Worm (Caenorhabditis elegans): Measurements from ENCODE around the gene hyls-1.

hyls-1 gene

DNA sequence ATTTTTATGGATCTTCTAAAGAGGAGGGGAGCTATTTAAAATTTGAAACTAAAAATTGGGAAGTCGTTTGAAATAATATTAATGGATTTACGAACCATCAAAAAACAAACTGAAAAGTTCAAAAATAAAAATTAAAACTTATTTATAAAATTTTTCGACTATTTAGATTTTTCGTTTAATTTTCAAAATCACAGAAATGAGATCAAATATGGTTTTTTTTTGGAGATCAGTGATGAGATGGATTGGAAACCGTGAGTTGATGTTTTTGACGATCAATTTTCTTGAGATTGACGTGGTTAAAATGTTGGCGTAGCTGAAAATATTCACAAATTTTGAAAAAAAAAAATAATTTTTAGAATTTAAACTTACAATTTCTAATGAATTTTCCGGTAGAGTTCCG, 18.2 kb upstream of the hyls-1 start, which contains the start of gene C13F10.5:
Gene C13F10.5, minus strand, starts transcription at position 101 of the 400 bp plus-strand sequence.
- TF ChIP-seq ceh-28 (tag; optimal IDR thresholded peaks at IDR 0.05) (no peak), aha-1 (tag) (peak; percentile 42)

DNA sequence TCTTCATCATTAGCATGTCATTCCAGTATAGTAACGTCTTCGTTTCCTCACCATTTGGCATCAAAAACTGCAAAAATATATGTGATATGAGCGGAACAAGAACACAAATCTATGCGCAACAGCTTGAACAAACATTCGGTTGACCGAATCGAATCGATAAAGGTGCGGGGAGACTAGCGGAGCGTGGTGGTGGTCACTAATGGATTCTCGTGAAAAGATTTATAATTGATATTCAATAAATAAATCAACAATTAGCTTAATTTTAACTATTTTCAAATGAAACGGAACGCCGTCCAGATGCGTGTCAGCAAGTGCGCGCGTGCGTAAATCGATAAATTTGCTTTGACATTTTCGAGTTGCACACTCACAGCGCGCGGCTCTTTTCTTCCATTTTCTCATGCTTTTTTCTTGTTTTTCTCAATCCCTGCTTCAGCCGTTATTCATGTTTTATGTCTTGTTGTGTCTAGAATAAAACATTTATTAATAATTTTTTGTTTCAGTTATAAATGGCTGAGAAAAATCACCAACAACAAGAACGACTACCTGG, 16.1 kb upstream of the hyls-1 start, which contains the start of the genes C13F10.8, C13F10.6 and kxd-1:
Gene C13F10.8, minus strand, starts transcription at position 51 of the 547 bp plus-strand sequence.
Gene C13F10.6, minus strand, starts transcription at position 67 of the 547 bp plus-strand sequence.
Gene kxd-1, plus strand, starts transcription at position 497 of the 547 bp plus-strand sequence.
- TF ChIP-seq dpl-1 (GFP tag; optimal IDR thresholded peaks at IDR 0.05) (peak; percentile 5), arid-1 (GFP tag; conservative IDR thresholded peaks at IDR 0.05) (no peak), hlh-30 (tag; optimal IDR thresholded peaks at IDR 0.05; ENCODE audit: insufficient read depth) (peak; percentile 36), nhr-6 (tag; optimal IDR thresholded peaks at IDR 0.05) (peak; percentile 37), nhr-42 (GFP tag; IDR thresholded peaks at IDR 0.05) (no peak), hlh-11 (tag; optimal IDR thresholded peaks at IDR 0.05) (peak; percentile 4), unc-62 (GFP tag; optimal IDR thresholded peaks at IDR 0.05 in 1 of 2) (peak in 1 of 2 experiments; percentile 32), unc-62 (tag; optimal IDR thresholded peaks at IDR 0.05) (no peak), hmg-1.1 (GFP tag; IDR thresholded peaks at IDR 0.05) (peak; percentile 35; the same call in 1 of the 2 replicates), lin-38 (GFP tag; IDR thresholded peaks at IDR 0.05) (0 out of 2 replicates have a peak, but pooled peaks have one; percentile 15), nhr-41 (GFP tag; IDR thresholded peaks at IDR 0.05) (no peak), lsy-2 (tag; optimal IDR thresholded peaks at IDR 0.05) (peak in 1 of 2 experiments; percentile 35), daf-12 (tag; optimal IDR thresholded peaks at IDR 0.05) (no peak)

DNA sequence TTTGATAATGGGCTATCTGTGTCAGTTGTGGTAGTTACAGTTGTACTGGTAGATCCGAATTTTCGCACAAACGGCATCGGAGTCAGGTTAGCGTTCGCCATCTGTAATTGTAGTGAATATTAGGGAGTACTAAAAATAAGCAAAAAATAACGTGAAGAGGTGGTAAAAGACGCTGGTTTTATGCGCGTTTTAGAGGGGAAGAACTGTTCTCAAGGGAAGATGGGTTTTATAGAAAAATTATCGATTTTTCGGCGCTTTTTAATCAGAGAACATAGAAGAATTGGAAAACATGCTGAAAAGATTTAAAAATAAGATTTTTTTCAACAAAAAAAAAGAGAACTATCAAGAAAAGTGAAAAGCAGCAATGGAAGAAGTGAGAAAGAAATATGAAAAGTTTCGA, 14.0 kb upstream of the hyls-1 start, which contains the start of gene C13F10.7:
Gene C13F10.7, minus strand, starts transcription at position 101 of the 400 bp plus-strand sequence.
- TF ChIP-seq ZK337.2 (GFP tag; IDR thresholded peaks at IDR 0.05) (no peak), ceh-28 (tag; optimal IDR thresholded peaks at IDR 0.05) (peak; percentile 25)

DNA sequence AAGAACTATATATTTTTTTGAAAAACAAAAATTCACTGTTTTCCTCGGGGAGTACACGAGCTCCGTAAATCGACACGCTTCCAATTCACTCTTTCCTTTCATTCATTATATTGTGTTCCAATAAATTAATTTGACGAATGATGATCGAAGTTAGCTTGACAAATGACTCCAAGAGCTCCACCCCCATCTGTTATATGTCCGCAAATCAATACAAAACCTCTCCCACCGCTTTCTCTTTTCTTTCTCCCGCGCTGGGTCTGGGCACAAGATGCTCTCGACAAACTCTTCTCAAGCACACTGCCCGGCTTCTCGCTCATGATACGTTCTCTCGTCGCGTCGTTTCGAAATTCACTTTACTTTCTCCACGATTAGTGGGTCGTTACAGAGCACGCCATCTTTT, 13.2 kb upstream of the hyls-1 start, which contains the start of gene C13F10.1:
Gene C13F10.1, plus strand, starts transcription at position 138 of the 400 bp plus-strand sequence.
- peak; percentile 20 for TF ChIP-seq mes-2 (tag; optimal IDR thresholded peaks at IDR 0.05; ENCODE audit: poor library complexity, severe bottlenecking)
- no peak for TF ChIP-seq lir-3 (tag; optimal IDR thresholded peaks at IDR 0.05)
- TF ChIP-seq ceh-44 (GFP tag; IDR thresholded peaks at IDR 0.05) = no peak
- TF ChIP-seq unc-62 (GFP tag; optimal IDR thresholded peaks at IDR 0.05 in 1 of 2) = peak in 1 of 2 experiments; percentile 54
- no peak for TF ChIP-seq unc-62 (tag; optimal IDR thresholded peaks at IDR 0.05)
- TF ChIP-seq hlh-30 (tag; optimal IDR thresholded peaks at IDR 0.05; ENCODE audit: insufficient read depth) = peak; percentile 4
- TF ChIP-seq mep-1 (tag; optimal IDR thresholded peaks at IDR 0.05) = no peak
- no peak for TF ChIP-seq ztf-11 (tag; optimal IDR thresholded peaks at IDR 0.05)

DNA sequence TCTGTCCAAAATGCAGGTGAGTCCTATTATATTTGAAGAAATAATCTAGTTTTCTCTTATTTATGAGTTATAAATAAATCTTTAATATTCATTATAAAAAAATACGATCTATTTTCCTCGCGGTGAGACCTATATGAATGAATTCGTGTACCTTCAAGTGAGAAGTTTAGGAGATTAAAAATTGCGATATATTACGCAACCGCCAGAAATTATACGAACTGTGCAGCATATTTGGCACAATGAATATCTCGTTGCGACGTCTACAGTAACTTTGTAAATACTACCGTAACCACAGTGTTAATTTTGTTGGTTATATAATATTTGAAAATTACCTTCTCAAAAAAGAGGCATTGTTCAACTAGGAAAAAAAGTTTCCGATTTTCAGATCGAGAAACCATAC, 12.8 kb upstream of the hyls-1 start:
- TF ChIP-seq nhr-11 (tag; optimal IDR thresholded peaks at IDR 0.05) = no peak
- peak in 1 of 2 experiments; percentile 60 for TF ChIP-seq unc-62 (GFP tag; optimal IDR thresholded peaks at IDR 0.05 in 1 of 2)
- TF ChIP-seq unc-62 (tag; optimal IDR thresholded peaks at IDR 0.05) = no peak
- TF ChIP-seq T20F7.1 (GFP tag; optimal IDR thresholded peaks at IDR 0.05) = no peak
- TF ChIP-seq unc-130 (GFP tag; optimal IDR thresholded peaks at IDR 0.05) = no peak
- no peak for TF ChIP-seq ceh-20 (GFP tag; IDR thresholded peaks at IDR 0.05)

DNA sequence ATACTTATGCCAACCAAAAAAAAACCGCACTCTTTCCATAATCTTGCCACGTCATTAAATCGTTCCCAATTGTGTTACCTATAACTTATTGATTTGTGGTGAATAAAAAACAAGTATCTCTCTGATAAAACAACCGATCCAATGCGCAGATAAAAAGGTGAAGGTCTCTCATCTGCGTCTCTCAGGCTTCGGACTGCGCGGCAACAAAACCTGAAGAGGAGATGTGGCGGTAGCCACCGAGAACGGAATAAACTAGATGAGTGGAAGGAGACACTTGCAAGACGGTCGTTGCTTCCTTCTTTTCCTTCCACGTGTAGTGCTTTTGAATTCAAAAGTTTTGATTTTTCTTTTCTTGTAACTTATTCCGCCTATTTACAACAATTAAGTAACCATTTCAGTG, 12.2 kb upstream of the hyls-1 start, which contains the start of gene fkb-3:
Gene fkb-3, plus strand, starts transcription at position 277 of the 400 bp plus-strand sequence.
- peak in 1 of 2 experiments; percentile 48 for TF ChIP-seq mdl-1 (tag; optimal IDR thresholded peaks at IDR 0.05)
- peak; percentile 20 for TF ChIP-seq nhr-28 (tag; optimal IDR thresholded peaks at IDR 0.05)
- no peak for TF ChIP-seq daf-12 (tag; optimal IDR thresholded peaks at IDR 0.05)
- peak; percentile 25 for TF ChIP-seq mxl-3 (GFP tag; optimal IDR thresholded peaks at IDR 0.05)
